Worm (Caenorhabditis elegans): Measurements from ENCODE around the gene ugt-38.

ugt-38 gene

ce11 chrV:7147370-7147769 lies at the start of gene ugt-38:
ugt-38 (minus strand) TSS chrV:7147470.
- TF ChIP-seq unc-62 (GFP tag; optimal IDR thresholded peaks at IDR 0.05): no peak

- TF ChIP-seq unc-62 (GFP tag; optimal IDR thresholded peaks at IDR 0.05): no peak
These were observed 49.8 kb upstream of the ugt-38 start for ce11 chrV:7197036-7197435.

- no peak for TF ChIP-seq unc-62 (GFP tag; optimal IDR thresholded peaks at IDR 0.05)
These were observed 49.3 kb upstream of the ugt-38 start, which contains the start of gene F09G2.2 for ce11 chrV:7196498-7196966. F09G2.2 (plus strand) TSS chrV:7196916.

ce11 chrV:7196037-7196436 lies 48.8 kb upstream of the ugt-38 start, which contains the start of gene attf-2:
attf-2 (minus strand) TSS chrV:7196137.
- TF ChIP-seq unc-62 (GFP tag; optimal IDR thresholded peaks at IDR 0.05): no peak

ce11 chrV:7194818-7195217 lies 47.5 kb upstream of the ugt-38 start:
- no peak for TF ChIP-seq unc-62 (GFP tag; optimal IDR thresholded peaks at IDR 0.05)

ce11 chrV:7193562-7193961 lies 46.3 kb upstream of the ugt-38 start, which contains the start of gene F09G2.8:
F09G2.8 (minus strand) TSS chrV:7193662.
- TF ChIP-seq unc-62 (GFP tag; optimal IDR thresholded peaks at IDR 0.05): no peak

ce11 chrV:7187295-7187694 lies 40.0 kb upstream of the ugt-38 start:
- no peak for TF ChIP-seq unc-62 (GFP tag; optimal IDR thresholded peaks at IDR 0.05)

ce11 chrV:7186599-7186998 lies 39.3 kb upstream of the ugt-38 start:
- TF ChIP-seq unc-62 (GFP tag; optimal IDR thresholded peaks at IDR 0.05): no peak

- TF ChIP-seq unc-62 (GFP tag; optimal IDR thresholded peaks at IDR 0.05): no peak
These were observed 37.3 kb upstream of the ugt-38 start, which contains the start of gene pitr-5 for ce11 chrV:7184549-7184948. pitr-5 (plus strand) TSS chrV:7184849.

ce11 chrV:7178843-7179242 lies 31.6 kb upstream of the ugt-38 start, which contains the start of gene cpsf-2:
cpsf-2 (plus strand) TSS chrV:7179172.
- TF ChIP-seq unc-62 (GFP tag; optimal IDR thresholded peaks at IDR 0.05): no peak

ce11 chrV:7175201-7175600 lies 27.9 kb upstream of the ugt-38 start, which contains the start of gene lgc-39:
lgc-39 (plus strand) TSS chrV:7175501.
- TF ChIP-seq unc-62 (GFP tag; optimal IDR thresholded peaks at IDR 0.05): no peak

ce11 chrV:7166709-7167108 lies 19.4 kb upstream of the ugt-38 start, which contains the start of gene ugt-36:
ugt-36 (plus strand) TSS chrV:7167009.
- no peak for TF ChIP-seq unc-62 (GFP tag; optimal IDR thresholded peaks at IDR 0.05)

ce11 chrV:7164210-7164609 lies 16.9 kb upstream of the ugt-38 start, which contains the start of gene srh-83:
srh-83 (plus strand) TSS chrV:7164510.
- no peak for TF ChIP-seq unc-62 (GFP tag; optimal IDR thresholded peaks at IDR 0.05)

ce11 chrV:7163477-7164114 lies 16.3 kb upstream of the ugt-38 start, which contains the start of gene ugt-41:
ugt-41 (minus strand) TSS chrV:7163595.
- TF ChIP-seq unc-62 (GFP tag; optimal IDR thresholded peaks at IDR 0.05): no peak

- TF ChIP-seq unc-62 (GFP tag; optimal IDR thresholded peaks at IDR 0.05): no peak
These were observed 12.1 kb upstream of the ugt-38 start, which contains the start of gene str-204 for ce11 chrV:7159391-7159790. str-204 (plus strand) TSS chrV:7159691.

ce11 chrV:7157089-7157488 lies 9.8 kb upstream of the ugt-38 start, which contains the start of gene ugt-39:
ugt-39 (plus strand) TSS chrV:7157142.
- no peak for TF ChIP-seq unc-62 (GFP tag; optimal IDR thresholded peaks at IDR 0.05)

ce11 chrV:7156079-7156478 lies 8.8 kb upstream of the ugt-38 start, which contains the start of gene F10D2.10:
F10D2.10 (minus strand) TSS chrV:7156179.
- TF ChIP-seq unc-62 (GFP tag; optimal IDR thresholded peaks at IDR 0.05): no peak
